Worm (Caenorhabditis elegans): ENCODE results near the gene T28A8.8.

ce11 chrIII:13542458-13542857 lies 39.8 kb downstream of the T28A8.8 start:
- no peak for TF ChIP-seq snpc-4 (tag; optimal IDR thresholded peaks at IDR 0.05)
- TF ChIP-seq ama-1 (optimal IDR thresholded peaks at IDR 0.05) = no peak
- no peak for TF ChIP-seq nhr-28 (tag; optimal IDR thresholded peaks at IDR 0.05)
- TF ChIP-seq ceh-82 (tag; optimal IDR thresholded peaks at IDR 0.05) = no peak
- no peak for TF ChIP-seq lsy-12 (tag; optimal IDR thresholded peaks at IDR 0.05)
- no peak for TF ChIP-seq daf-12 (tag; optimal IDR thresholded peaks at IDR 0.05)
- no peak for TF ChIP-seq pha-4 (tag; optimal IDR thresholded peaks at IDR 0.05)
- TF ChIP-seq elt-1 (tag; optimal IDR thresholded peaks at IDR 0.05) = no peak
- no peak for TF ChIP-seq ceh-9 (tag; optimal IDR thresholded peaks at IDR 0.05)
- TF ChIP-seq zag-1 (tag; optimal IDR thresholded peaks at IDR 0.05) = no peak
- no peak for TF ChIP-seq ceh-28 (tag; optimal IDR thresholded peaks at IDR 0.05)
- TF ChIP-seq mdl-1 (tag; optimal IDR thresholded peaks at IDR 0.05) = no peak
- TF ChIP-seq jun-1 (tag; optimal IDR thresholded peaks at IDR 0.05) = no peak
- TF ChIP-seq fkh-10 (GFP tag; optimal IDR thresholded peaks at IDR 0.05) = no peak
